Worm (Caenorhabditis elegans): ENCODE measurements around the gene Y32G9B.1.

ce11 chrV:1829973-1830372 lies at the start of gene Y32G9B.1:
- TF ChIP-seq nhr-12 (tag; optimal IDR thresholded peaks at IDR 0.05) (no peak), elt-3 (tag; optimal IDR thresholded peaks at IDR 0.05) (no peak), blmp-1 (tag; optimal IDR thresholded peaks at IDR 0.05) (no peak), ztf-11 (tag; optimal IDR thresholded peaks at IDR 0.05) (no peak), snpc-4 (tag; optimal IDR thresholded peaks at IDR 0.05) (no peak), lin-13 (tag; optimal IDR thresholded peaks at IDR 0.05) (no peak), zip-8 (tag; optimal IDR thresholded peaks at IDR 0.05) (no peak)

Measured in whole organism, mixed stage, embryonic.